Worm (Caenorhabditis elegans) whole organism, mixed stage, embryonic: Measurements from ENCODE around the gene K07E3.4.

Source experiments
- blmp-1 ChIP-seq: fragments of 150-350 bp; optimal IDR thresholded peaks from 2 replicates; lab custom pipeline; 2014; ENCODE audit warnings: missing biosample characterization, missing genetic modification characterization
- ceh-39 ChIP-seq: fragments of 150-350 bp; optimal IDR thresholded peaks from 2 replicates; lab custom pipeline; 2014; ENCODE audit warnings: missing biosample characterization, missing genetic modification characterization
- elt-3 ChIP-seq: fragments of 150-350 bp; optimal IDR thresholded peaks from 2 replicates; lab custom pipeline; 2014; ENCODE audit warnings: missing biosample characterization, missing genetic modification characterization
- ham-2 ChIP-seq: fragments of 200-800 bp; sonication (Bioruptor generic); optimal IDR thresholded peaks from 2 replicates; lab custom pipeline; 2018; ENCODE audit warnings: mild to moderate bottlenecking, missing genetic modification characterization, missing compliant biosample characterization
- mep-1 ChIP-seq: fragments of 150-350 bp; optimal IDR thresholded peaks from 2 replicates; lab custom pipeline; 2017; ENCODE audit warnings: missing biosample characterization, missing genetic modification reagents, missing genetic modification characterization, inconsistent platforms
- mls-2 ChIP-seq: sonication (generic microtip); optimal IDR thresholded peaks from 2 replicates; lab custom pipeline; 2016; ENCODE audit warnings: mild to moderate bottlenecking, missing genetic modification characterization, moderate library complexity, missing compliant biosample characterization
- nhr-12 ChIP-seq: fragments of 150-350 bp; optimal IDR thresholded peaks from 2 replicates; lab custom pipeline; 2014; ENCODE audit warnings: missing biosample characterization, missing genetic modification characterization
- nhr-237 ChIP-seq: fragments of 150-350 bp; optimal IDR thresholded peaks from 2 replicates; lab custom pipeline; 2014; ENCODE audit warnings: missing biosample characterization, missing genetic modification characterization
- nhr-76 ChIP-seq: sonication (generic microtip); optimal IDR thresholded peaks from 2 replicates; lab custom pipeline; 2017; ENCODE audit warnings: missing biosample characterization, missing genetic modification characterization
- unc-120 ChIP-seq: sonication (generic microtip); optimal IDR thresholded peaks from 2 replicates; lab custom pipeline; 2017; ENCODE audit warnings: missing genetic modification characterization, missing compliant biosample characterization; ENCODE audit not compliant: poor library complexity, severe bottlenecking
- unc-62 ChIP-seq: fragments of 150-350 bp; optimal IDR thresholded peaks from 2 replicates; lab custom pipeline; 2014; ENCODE audit warnings: missing biosample characterization, missing genetic modification reagents, missing genetic modification characterization
- ztf-11 ChIP-seq: fragments of 150-350 bp; optimal IDR thresholded peaks from 2 replicates; lab custom pipeline; 2014; ENCODE audit warnings: missing biosample characterization, missing genetic modification characterization

ce11 chrX:8074527-8074926 lies 9.3 kb downstream of the K07E3.4 start:
- TF ChIP-seq unc-120 (tag; lab: Kevin White, UChicago) (no peak), mls-2 (tag; lab: Kevin White, UChicago) (no peak), mep-1 (no peak), nhr-76 (tag; lab: Kevin White, UChicago) (no peak), elt-3 (tag; lab: Kevin White, UChicago) (no peak), ztf-11 (tag; lab: Kevin White, UChicago) (no peak), unc-62 (GFP tag; lab: Kevin White, UChicago) (no peak), nhr-237 (no peak), nhr-12 (tag; lab: Kevin White, UChicago) (no peak), ham-2 (GFP tag; lab: Kevin White, UChicago) (no peak), ceh-39 (no peak), blmp-1 (tag; lab: Kevin White, UChicago) (no peak)
